Worm (Caenorhabditis elegans): Measurements from ENCODE around the gene T19C3.6.
A peak's percentile ranks its signal among the peaks of the same experiment; 100 is the strongest.

T19C3.6 gene

DNA sequence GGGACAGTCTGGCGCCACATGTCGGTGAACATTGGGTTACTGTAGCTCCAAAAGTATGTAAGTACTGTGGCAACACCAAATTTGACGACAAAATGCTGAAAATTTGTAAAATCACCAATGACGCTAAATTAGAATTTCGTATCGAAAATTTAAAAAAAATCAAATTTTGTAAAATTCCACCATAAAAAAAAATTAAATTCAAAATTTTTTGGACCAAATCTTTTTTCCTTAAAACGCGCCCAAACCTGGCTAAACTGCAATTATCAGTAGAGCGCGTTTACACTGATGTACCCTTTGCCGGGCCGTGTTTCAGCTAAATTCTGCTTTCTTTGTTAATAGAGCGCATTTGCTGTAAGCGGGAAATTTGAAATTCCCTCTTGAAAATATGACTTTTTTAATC, at the start of gene T19C3.6:
Gene T19C3.6, minus strand, starts transcription at position 101 of the 400 bp plus-strand sequence.
- no peak for TF ChIP-seq scrt-1 (GFP tag; IDR thresholded peaks at IDR 0.05)
- no peak for TF ChIP-seq hnd-1 (tag; optimal IDR thresholded peaks at IDR 0.05)
- TF ChIP-seq ets-7 (tag; optimal IDR thresholded peaks at IDR 0.05): no peak
- no peak for TF ChIP-seq aly-1 (tag; optimal IDR thresholded peaks at IDR 0.05)
- no peak for TF ChIP-seq tbx-37 (GFP tag; conservative IDR thresholded peaks at IDR 0.05)

DNA sequence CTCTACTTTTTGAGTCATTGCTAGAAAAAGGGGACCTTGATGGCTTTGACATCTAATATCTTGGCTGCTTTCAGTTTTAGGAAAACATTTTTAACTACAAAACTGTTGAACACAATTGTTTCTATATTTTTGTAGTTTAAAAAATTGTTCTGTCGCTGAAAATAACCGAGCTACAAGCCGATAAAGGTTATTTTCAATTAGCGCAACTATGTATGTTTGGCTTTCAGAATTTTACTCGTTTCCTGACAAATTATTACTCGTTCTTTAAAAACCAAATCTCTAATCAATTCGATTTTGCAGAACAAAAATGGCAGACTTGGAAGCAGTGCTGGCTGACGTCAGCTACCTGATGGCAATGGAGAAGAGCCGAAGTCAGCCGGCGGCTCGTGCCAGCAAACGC, 44.5 kb upstream of the T19C3.6 start, which contains the start of gene grk-2:
Gene grk-2, plus strand, starts transcription at position 301 of the 400 bp plus-strand sequence.
- TF ChIP-seq pes-1 (GFP tag; IDR thresholded peaks at IDR 0.05): no peak
- no peak for TF ChIP-seq hmbx-1 (tag; optimal IDR thresholded peaks at IDR 0.05)
- no peak for TF ChIP-seq ama-1 (optimal IDR thresholded peaks at IDR 0.05)
- no peak for TF ChIP-seq ets-7 (tag; optimal IDR thresholded peaks at IDR 0.05)
- TF ChIP-seq flt-1 (GFP tag; IDR thresholded peaks at IDR 0.05): no peak
- TF ChIP-seq hmg-4 (GFP tag; optimal IDR thresholded peaks at IDR 0.05): no peak
- TF ChIP-seq scrt-1 (GFP tag; IDR thresholded peaks at IDR 0.05): no peak
- no peak for TF ChIP-seq tbx-11 (GFP tag; IDR thresholded peaks at IDR 0.05)
- TF ChIP-seq tbx-37 (GFP tag; conservative IDR thresholded peaks at IDR 0.05): no peak
- TF ChIP-seq tra-4 (tag; optimal IDR thresholded peaks at IDR 0.05): no peak
- no peak for TF ChIP-seq F13C5.2 (tag; optimal IDR thresholded peaks at IDR 0.05)
- TF ChIP-seq aly-1 (tag; optimal IDR thresholded peaks at IDR 0.05): no peak
- no peak for TF ChIP-seq sea-1 (GFP tag; conservative IDR thresholded peaks at IDR 0.05)
- TF ChIP-seq B0310.2 (tag; optimal IDR thresholded peaks at IDR 0.05): no peak
- no peak for TF ChIP-seq hnd-1 (tag; optimal IDR thresholded peaks at IDR 0.05)

DNA sequence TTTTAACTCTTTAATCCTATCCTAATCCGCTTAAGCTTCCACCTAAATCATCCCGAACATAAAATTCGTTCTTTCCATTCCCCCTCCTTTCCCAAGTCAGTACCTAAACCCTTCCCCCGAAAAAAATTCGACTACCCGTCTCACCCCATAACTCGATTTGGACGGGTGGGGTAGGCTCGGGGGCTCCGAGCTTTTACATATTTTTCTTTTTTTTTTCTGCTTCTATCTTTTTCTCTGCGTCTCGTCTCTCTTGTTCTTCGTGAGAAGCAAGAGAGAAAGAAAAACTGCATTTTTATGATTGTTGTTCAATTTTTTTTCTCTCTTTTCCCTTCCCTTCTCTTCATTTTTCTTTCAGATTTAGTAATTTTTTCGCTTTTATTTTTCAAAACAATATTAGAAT, 44.1 kb upstream of the T19C3.6 start:
- TF ChIP-seq hmg-4 (GFP tag; optimal IDR thresholded peaks at IDR 0.05) (no peak), flt-1 (GFP tag; IDR thresholded peaks at IDR 0.05) (no peak), B0310.2 (tag; optimal IDR thresholded peaks at IDR 0.05) (no peak), ama-1 (optimal IDR thresholded peaks at IDR 0.05) (no peak), tbx-37 (GFP tag; conservative IDR thresholded peaks at IDR 0.05) (no peak), tra-4 (tag; optimal IDR thresholded peaks at IDR 0.05) (no peak), hnd-1 (tag; optimal IDR thresholded peaks at IDR 0.05) (no peak), ets-7 (tag; optimal IDR thresholded peaks at IDR 0.05) (no peak), ceh-36 (tag; optimal IDR thresholded peaks at IDR 0.05) (no peak), ceh-13 (GFP tag; optimal IDR thresholded peaks at IDR 0.05) (no peak), hmbx-1 (tag; optimal IDR thresholded peaks at IDR 0.05) (no peak), tbx-11 (GFP tag; IDR thresholded peaks at IDR 0.05) (no peak), pes-1 (GFP tag; IDR thresholded peaks at IDR 0.05) (no peak), F13C5.2 (tag; optimal IDR thresholded peaks at IDR 0.05) (no peak), sea-1 (GFP tag; conservative IDR thresholded peaks at IDR 0.05) (no peak)

DNA sequence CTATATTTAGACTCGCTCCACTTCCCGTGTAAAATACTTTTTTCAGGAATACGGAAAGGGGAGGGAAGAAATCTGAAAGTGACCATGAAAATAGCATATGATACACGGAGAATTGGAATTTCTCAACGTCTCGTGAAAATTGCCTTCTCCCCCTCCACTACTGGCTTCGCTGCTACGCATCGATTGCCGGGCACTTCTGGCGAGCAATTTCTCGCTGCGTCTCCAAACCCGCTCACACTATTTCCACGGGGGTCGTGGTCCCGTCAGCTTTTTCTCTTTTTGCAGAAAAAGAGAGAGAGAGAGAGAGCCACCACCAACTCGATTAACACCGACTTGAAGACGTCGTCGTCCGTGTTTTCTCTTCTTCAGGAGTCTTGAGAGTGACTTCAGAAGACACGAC, 39.7 kb upstream of the T19C3.6 start:
- no peak for TF ChIP-seq hmbx-1 (tag; optimal IDR thresholded peaks at IDR 0.05)
- no peak for TF ChIP-seq hnd-1 (tag; optimal IDR thresholded peaks at IDR 0.05)
- no peak for TF ChIP-seq hmg-4 (GFP tag; optimal IDR thresholded peaks at IDR 0.05)

DNA sequence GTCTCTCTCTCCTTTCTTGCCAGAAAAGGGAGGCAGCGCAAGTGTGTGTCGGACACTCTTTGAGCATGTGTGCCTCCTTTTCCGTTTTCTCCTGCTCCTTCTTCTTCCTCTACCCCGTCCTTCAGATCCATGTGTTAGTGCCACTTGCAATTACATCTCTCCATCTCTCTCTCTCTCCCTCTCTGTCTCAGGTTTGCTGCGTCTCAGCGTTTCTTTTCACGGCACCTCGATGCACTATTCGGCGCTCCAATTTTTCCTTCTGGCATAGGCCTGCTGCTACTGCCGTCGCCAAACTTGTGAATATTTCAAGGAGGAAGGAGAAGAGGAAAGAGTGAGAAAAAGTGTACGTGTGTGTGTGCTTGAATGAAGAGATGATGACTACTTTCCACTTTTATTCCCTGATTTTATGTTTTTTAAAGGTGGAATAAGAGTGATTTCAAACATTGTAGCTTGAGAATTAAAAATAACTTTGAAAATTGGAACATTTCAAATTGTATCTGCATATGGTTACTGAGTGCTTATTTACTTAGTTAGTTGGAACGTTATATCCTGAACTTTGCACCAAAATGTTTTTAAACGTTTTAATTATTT, 37.1 kb upstream of the T19C3.6 start, which contains the start of gene W02B3.3:
Gene W02B3.3, minus strand, starts transcription at position 131 of the 591 bp plus-strand sequence.
- TF ChIP-seq B0310.2 (tag; optimal IDR thresholded peaks at IDR 0.05) (no peak), F13C5.2 (tag; optimal IDR thresholded peaks at IDR 0.05) (peak; percentile 8), ets-7 (tag; optimal IDR thresholded peaks at IDR 0.05) (no peak), aly-1 (tag; optimal IDR thresholded peaks at IDR 0.05) (no peak), hmg-4 (GFP tag; optimal IDR thresholded peaks at IDR 0.05) (peak; percentile 46), pes-1 (GFP tag; IDR thresholded peaks at IDR 0.05) (no peak)

DNA sequence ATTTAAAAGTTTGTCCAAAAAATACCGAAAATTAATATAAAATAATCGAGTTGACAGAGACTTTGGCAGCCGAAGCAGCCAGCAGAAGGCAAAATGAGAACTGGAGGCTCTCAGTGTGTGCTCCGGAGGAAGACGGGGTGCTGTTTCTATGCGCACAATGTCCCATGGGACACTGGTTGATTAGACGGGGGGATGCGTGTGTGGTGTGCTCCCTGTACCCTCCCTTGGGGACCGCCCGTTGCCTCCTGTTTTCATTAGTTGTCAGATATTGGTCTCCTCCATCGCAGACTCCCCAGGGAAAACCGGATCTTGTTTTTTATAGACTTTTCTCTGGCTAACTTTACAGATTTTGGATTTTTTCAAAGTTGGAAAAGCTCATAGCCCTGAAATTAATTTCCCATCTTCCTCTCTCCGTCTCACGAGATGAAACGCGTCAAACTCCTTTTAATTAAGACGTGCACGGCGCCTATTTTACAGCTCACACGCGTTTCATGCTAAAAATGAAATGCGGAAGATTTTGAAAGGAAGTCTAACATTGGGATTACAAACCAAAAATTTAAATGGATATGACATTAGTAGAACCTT, 33.9 kb upstream of the T19C3.6 start, which contains the start of gene C09F5.3:
Gene C09F5.3, minus strand, starts transcription at position 94 of the 585 bp plus-strand sequence.
- TF ChIP-seq tbx-37 (GFP tag; conservative IDR thresholded peaks at IDR 0.05) (no peak), sea-1 (GFP tag; conservative IDR thresholded peaks at IDR 0.05) (no peak), B0310.2 (tag; optimal IDR thresholded peaks at IDR 0.05) (no peak), tra-4 (tag; optimal IDR thresholded peaks at IDR 0.05) (no peak), tbx-11 (GFP tag; IDR thresholded peaks at IDR 0.05) (no peak)

DNA sequence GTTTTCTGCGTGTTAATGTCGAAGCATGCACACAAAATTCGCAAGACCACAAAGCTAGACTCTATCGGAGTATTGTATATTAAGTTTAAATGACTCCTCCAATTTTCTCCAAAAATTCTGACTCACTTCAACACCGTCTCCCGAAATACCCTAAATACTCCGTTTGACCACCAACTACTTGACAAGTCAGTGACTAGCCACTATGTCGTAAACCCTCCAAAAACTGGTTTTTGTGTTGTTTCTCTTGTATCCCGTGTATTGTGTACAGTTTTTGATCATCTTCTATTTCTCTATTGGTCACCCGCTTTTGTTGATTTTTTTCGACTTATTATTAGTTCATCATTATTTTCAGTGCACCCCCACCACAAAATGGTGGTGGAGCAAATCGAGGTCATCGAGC, 27.0 kb upstream of the T19C3.6 start, which contains the start of gene C09F5.1:
Gene C09F5.1, plus strand, starts transcription at position 353 of the 400 bp plus-strand sequence.
- TF ChIP-seq tra-4 (tag; optimal IDR thresholded peaks at IDR 0.05) (no peak), hmbx-1 (tag; optimal IDR thresholded peaks at IDR 0.05) (no peak), hnd-1 (tag; optimal IDR thresholded peaks at IDR 0.05) (no peak), F13C5.2 (tag; optimal IDR thresholded peaks at IDR 0.05) (no peak), pes-1 (GFP tag; IDR thresholded peaks at IDR 0.05) (no peak), ceh-36 (tag; optimal IDR thresholded peaks at IDR 0.05) (no peak), aly-1 (tag; optimal IDR thresholded peaks at IDR 0.05) (no peak), tbx-11 (GFP tag; IDR thresholded peaks at IDR 0.05) (no peak), ets-7 (tag; optimal IDR thresholded peaks at IDR 0.05) (no peak), ceh-13 (GFP tag; optimal IDR thresholded peaks at IDR 0.05) (no peak), tbx-37 (GFP tag; conservative IDR thresholded peaks at IDR 0.05) (no peak), flt-1 (GFP tag; IDR thresholded peaks at IDR 0.05) (no peak), sea-1 (GFP tag; conservative IDR thresholded peaks at IDR 0.05) (no peak), ama-1 (optimal IDR thresholded peaks at IDR 0.05) (no peak), hmg-4 (GFP tag; optimal IDR thresholded peaks at IDR 0.05) (no peak), scrt-1 (GFP tag; IDR thresholded peaks at IDR 0.05) (no peak), B0310.2 (tag; optimal IDR thresholded peaks at IDR 0.05) (no peak)

DNA sequence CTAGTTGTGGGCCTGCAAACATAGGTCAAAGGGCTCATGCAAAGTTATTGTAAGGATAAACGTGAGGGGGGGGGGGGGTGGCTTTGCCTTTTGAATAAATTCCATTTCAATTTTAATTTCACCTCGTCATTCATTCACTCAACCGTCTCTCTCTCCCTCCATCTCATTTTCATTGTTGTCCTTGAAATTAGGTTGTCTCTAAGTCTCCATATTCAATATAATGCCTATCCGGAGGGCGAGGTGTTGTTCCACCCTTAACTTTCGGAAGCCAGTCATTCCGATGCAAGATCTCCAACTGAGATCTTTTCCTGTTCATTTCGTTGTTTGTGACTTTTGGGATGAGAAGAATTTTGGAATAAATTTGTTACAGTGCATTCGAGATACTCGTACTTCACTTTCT, 25.9 kb upstream of the T19C3.6 start:
- TF ChIP-seq flt-1 (GFP tag; IDR thresholded peaks at IDR 0.05) (no peak), ceh-36 (tag; optimal IDR thresholded peaks at IDR 0.05) (peak; percentile 20)
